Fruit fly (Drosophila melanogaster) whole organism, embryonic: Measurements from ENCODE around the gene CG17571.

Experiments used
- Abd-B ChIP-seq: fragments of 200-800 bp; sonication (Bioruptor generic); optimal IDR thresholded peaks from 2 replicates; lab custom pipeline; 2018; ENCODE audit warnings: missing biosample characterization, mild to moderate bottlenecking, missing genetic modification characterization, moderate library complexity
- BtbVII ChIP-seq: fragments of 200-800 bp; sonication (Bioruptor generic); optimal IDR thresholded peaks from 3 replicates; lab custom pipeline; 2017; ENCODE audit warnings: missing biosample characterization, mild to moderate bottlenecking, missing genetic modification characterization
- CG12769 ChIP-seq: fragments of 200-800 bp; sonication (Bioruptor generic); optimal IDR thresholded peaks from 2 replicates; lab custom pipeline; 2019; ENCODE audit warnings: missing biosample characterization, mild to moderate bottlenecking, missing genetic modification characterization, moderate library complexity
- CG13624 ChIP-seq: fragments of 200-800 bp; sonication (Bioruptor generic); optimal IDR thresholded peaks from 2 replicates; lab custom pipeline; 2016; ENCODE audit warnings: missing biosample characterization, missing genetic modification characterization
- CG18764 ChIP-seq: fragments of 200-800 bp; sonication (Bioruptor generic); optimal IDR thresholded peaks from 3 replicates; lab custom pipeline; 2016; ENCODE audit warnings: missing biosample characterization, missing genetic modification characterization
- CG3838 ChIP-seq: fragments of 200-800 bp; sonication (Bioruptor generic); optimal IDR thresholded peaks from 3 replicates; lab custom pipeline; 2016; ENCODE audit warnings: missing biosample characterization, missing genetic modification characterization
- Sry-δ ChIP-seq: fragments of 200-800 bp; sonication (Bioruptor generic); optimal IDR thresholded peaks from 2 replicates; lab custom pipeline; 2016; ENCODE audit warnings: missing biosample characterization, missing genetic modification characterization
- pzg ChIP-seq: fragments of 200-800 bp; sonication (Bioruptor generic); optimal IDR thresholded peaks from 3 replicates; lab custom pipeline; 2018; ENCODE audit warnings: missing biosample characterization, mild to moderate bottlenecking, missing genetic modification characterization, moderate library complexity
- toy ChIP-seq: fragments of 200-800 bp; sonication (Bioruptor generic); IDR thresholded peaks from 2 replicates; pipeline ENCODE4 v1.3.6; 2022; ENCODE audit warnings: missing biosample characterization, missing genetic modification characterization

DNA sequence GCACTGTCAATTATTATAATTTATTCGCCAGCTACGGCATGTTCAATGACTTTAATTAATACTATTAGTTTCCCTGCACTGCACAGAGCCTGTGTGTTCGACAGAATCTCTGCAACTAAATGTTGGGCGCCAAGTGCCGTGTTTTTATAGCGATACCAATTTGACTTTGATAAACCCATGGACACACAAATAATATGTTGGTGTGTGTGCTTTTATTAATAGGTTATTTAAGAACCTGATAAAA is 7.3 kb upstream of the CG17571 start, which contains the start of gene CG17570:
- TF ChIP-seq Sry-δ (no peak), CG13624 (GFP tag; lab: Kevin White, UChicago) (no peak), BtbVII (GFP tag; lab: Kevin White, UChicago) (no peak), CG3838 (GFP tag; lab: Kevin White, UChicago) (no peak), Abd-B (GFP tag; lab: Kevin White, UChicago) (no peak), CG12769 (tag; lab: Kevin White, UChicago) (no peak), toy (no peak), CG18764 (GFP tag; lab: Kevin White, UChicago) (no peak), pzg (no peak)
